Worm (Caenorhabditis elegans) whole organism, L2 larva: ENCODE results near the gene C35B1.5.

Experiments used
- R02D3.7 ChIP-seq: fragments of 150-350 bp; optimal IDR thresholded peaks from 2 replicates; lab custom pipeline; 2014; ENCODE audit warnings: missing biosample characterization, missing genetic modification characterization
- ama-1 ChIP-seq: fragments of 150-350 bp; optimal IDR thresholded peaks from 2 replicates; lab custom pipeline; 2018; ENCODE audit warnings: inconsistent platforms
- blmp-1 ChIP-seq: sonication (generic microtip); optimal IDR thresholded peaks from 2 replicates; lab custom pipeline; 2017; ENCODE audit warnings: missing genetic modification characterization, mild to moderate bottlenecking, missing compliant biosample characterization, antibody characterized with exemption, moderate library complexity; ENCODE audit not compliant: insufficient read depth
- nhr-11 ChIP-seq: fragments of 150-350 bp; optimal IDR thresholded peaks from 2 replicates; lab custom pipeline; 2014; ENCODE audit warnings: missing biosample characterization, missing genetic modification characterization
- nhr-237 ChIP-seq: fragments of 150-350 bp; optimal IDR thresholded peaks from 2 replicates; lab custom pipeline; 2014; ENCODE audit warnings: missing biosample characterization, missing genetic modification characterization
- nhr-6 ChIP-seq: fragments of 150-350 bp; optimal IDR thresholded peaks from 2 replicates; lab custom pipeline; 2014; ENCODE audit warnings: missing biosample characterization, missing genetic modification characterization
- sma-3 ChIP-seq: sonication (generic microtip); optimal IDR thresholded peaks from 2 replicates; lab custom pipeline; 2016; ENCODE audit warnings: missing genetic modification reagents, missing genetic modification characterization, missing compliant biosample characterization
- snpc-4 ChIP-seq: fragments of 150-350 bp; optimal IDR thresholded peaks from 2 replicates; lab custom pipeline; 2014; ENCODE audit warnings: missing biosample characterization, missing genetic modification characterization
- zag-1 ChIP-seq: fragments of 150-350 bp; optimal IDR thresholded peaks from 2 replicates; lab custom pipeline; 2014; ENCODE audit warnings: missing biosample characterization, missing genetic modification characterization

DNA sequence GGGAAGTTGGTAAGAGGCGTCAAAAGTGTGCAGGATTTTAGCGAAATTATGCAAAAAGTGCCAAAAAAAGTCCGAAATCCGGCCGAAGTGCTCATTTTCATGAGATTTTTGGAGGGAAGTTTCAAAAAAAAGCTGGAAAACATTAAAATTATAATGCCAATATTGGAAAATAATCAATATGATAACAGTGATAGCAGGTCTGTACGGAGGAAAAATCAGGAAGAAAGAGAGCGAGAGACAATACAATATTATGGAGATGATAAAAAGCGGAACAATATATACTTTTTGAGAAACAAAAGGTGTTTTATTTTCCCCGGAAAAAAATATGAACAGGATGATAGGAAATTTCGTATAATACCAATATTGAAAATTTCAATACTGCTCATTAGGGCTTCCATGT, 30.6 kb downstream of the C35B1.5 start:
- no peak for TF ChIP-seq zag-1 (tag; lab: Kevin White, UChicago)
- TF ChIP-seq R02D3.7, result no peak
- TF ChIP-seq nhr-11 (tag; lab: Kevin White, UChicago), result no peak
- TF ChIP-seq nhr-6 (tag; lab: Kevin White, UChicago), result no peak
- TF ChIP-seq sma-3 (GFP tag; lab: Kevin White, UChicago), result no peak
- TF ChIP-seq snpc-4 (tag; lab: Kevin White, UChicago), result no peak
- TF ChIP-seq ama-1 (lab: Kevin White, UChicago), result no peak
- no peak for TF ChIP-seq blmp-1 (tag; lab: Kevin White, UChicago)
- TF ChIP-seq nhr-237, result no peak
